Worm (Caenorhabditis elegans) whole organism, mixed stage, embryonic: ENCODE data around the gene hdl-1.

Experiments
- bed-3 ChIP-seq: fragments of 200-800 bp; sonication (Bioruptor generic); optimal IDR thresholded peaks from 3 replicates; lab custom pipeline; 2018; ENCODE audit warnings: mild to moderate bottlenecking, missing genetic modification characterization, moderate library complexity, missing compliant biosample characterization
- ceh-39 ChIP-seq: fragments of 150-350 bp; optimal IDR thresholded peaks from 2 replicates; lab custom pipeline; 2014; ENCODE audit warnings: missing biosample characterization, missing genetic modification characterization
- ces-1 ChIP-seq: fragments of 150-350 bp; optimal IDR thresholded peaks from 2 replicates; lab custom pipeline; 2014; ENCODE audit warnings: missing biosample characterization, missing genetic modification reagents, missing genetic modification characterization
- lin-13 ChIP-seq: fragments of 150-350 bp; optimal IDR thresholded peaks from 2 replicates; lab custom pipeline; 2014; ENCODE audit warnings: missing biosample characterization, missing genetic modification characterization
- lsy-2 ChIP-seq: fragments of 150-350 bp; optimal IDR thresholded peaks from 2 replicates; lab custom pipeline; 2014; ENCODE audit warnings: missing biosample characterization, missing genetic modification characterization
- mab-5 ChIP-seq: fragments of 150-350 bp; optimal IDR thresholded peaks from 2 replicates; lab custom pipeline; 2014; ENCODE audit warnings: missing biosample characterization, missing genetic modification characterization
- mep-1 ChIP-seq: fragments of 150-350 bp; optimal IDR thresholded peaks from 2 replicates; lab custom pipeline; 2017; ENCODE audit warnings: missing biosample characterization, missing genetic modification reagents, missing genetic modification characterization, inconsistent platforms
- mls-2 ChIP-seq: sonication (generic microtip); optimal IDR thresholded peaks from 2 replicates; lab custom pipeline; 2016; ENCODE audit warnings: mild to moderate bottlenecking, missing genetic modification characterization, moderate library complexity, missing compliant biosample characterization
- nhr-237 ChIP-seq: fragments of 150-350 bp; optimal IDR thresholded peaks from 2 replicates; lab custom pipeline; 2014; ENCODE audit warnings: missing biosample characterization, missing genetic modification characterization
- nhr-28 ChIP-seq: fragments of 150-350 bp; optimal IDR thresholded peaks from 2 replicates; lab custom pipeline; 2014; ENCODE audit warnings: missing biosample characterization, missing genetic modification characterization
- unc-62 ChIP-seq: fragments of 150-350 bp; optimal IDR thresholded peaks from 2 replicates; lab custom pipeline; 2014; ENCODE audit warnings: missing biosample characterization, missing genetic modification reagents, missing genetic modification characterization

- TF ChIP-seq unc-62: no peak
- TF ChIP-seq nhr-237: no peak
- TF ChIP-seq bed-3 (GFP tag; lab: Kevin White, UChicago): no peak
- TF ChIP-seq mab-5 (tag; lab: Kevin White, UChicago): no peak
- no peak for TF ChIP-seq ceh-39 (tag; lab: Kevin White, UChicago)
- TF ChIP-seq ces-1 (GFP tag; lab: Kevin White, UChicago): no peak
- TF ChIP-seq mep-1 (tag; lab: Kevin White, UChicago): no peak
- TF ChIP-seq mls-2 (tag; lab: Kevin White, UChicago): no peak
- TF ChIP-seq nhr-28 (tag; lab: Kevin White, UChicago): no peak
- no peak for TF ChIP-seq lsy-2 (tag; lab: Kevin White, UChicago)
- no peak for TF ChIP-seq lin-13 (tag; lab: Kevin White, UChicago)
These were observed 19.0 kb downstream of the hdl-1 start, which contains the start of gene nhx-9 for ce11 chrIV:11930572-11930971.
